Worm (Caenorhabditis elegans): ENCODE data around the gene Y53C12A.11.

DNA sequence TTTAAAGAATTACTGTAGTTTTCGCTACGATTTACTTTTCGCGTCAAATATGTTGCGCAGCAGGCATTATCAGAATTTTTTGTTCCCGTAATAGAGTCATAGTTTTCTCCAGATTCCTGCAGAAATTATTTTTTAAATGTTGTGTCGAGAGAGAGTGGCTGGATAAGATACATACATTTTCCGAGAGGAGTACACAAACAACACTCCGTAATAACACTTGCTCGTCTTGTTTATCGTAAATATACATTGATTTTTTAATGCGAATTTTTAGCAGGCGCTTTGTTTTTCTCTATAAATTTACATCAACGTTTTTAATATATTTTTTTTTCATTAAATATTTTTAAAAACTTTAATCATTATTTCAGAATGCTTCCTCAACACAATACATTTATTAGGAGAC lies 49.5 kb downstream of the Y53C12A.11 start, which contains the start of gene taf-8:
- TF ChIP-seq fos-1 (tag; optimal IDR thresholded peaks at IDR 0.05) (no peak), nhr-12 (tag; optimal IDR thresholded peaks at IDR 0.05) (no peak), nhr-11 (tag; optimal IDR thresholded peaks at IDR 0.05) (no peak)
